Fruit fly (Drosophila melanogaster): Measurements from ENCODE around the gene gzl.

gzl gene

DNA sequence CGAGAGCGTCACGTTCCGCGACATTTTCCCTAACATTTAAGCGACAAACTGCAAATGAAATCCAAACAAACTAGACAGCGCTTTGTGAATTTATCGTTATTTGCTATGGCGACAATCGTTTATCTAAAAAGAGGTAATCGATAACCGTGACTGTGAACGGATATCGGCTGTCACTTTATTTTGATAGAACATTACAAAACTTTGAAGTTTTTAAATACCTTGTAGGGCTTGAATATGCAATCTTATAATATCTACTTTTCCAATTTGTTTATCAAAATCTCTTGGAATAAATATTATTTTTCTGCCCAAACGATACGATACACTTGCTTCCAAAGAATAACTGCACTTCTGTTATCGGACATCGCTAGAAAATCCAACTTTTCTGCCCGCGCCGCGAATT is 2.6 kb upstream of the gzl start, which contains the start of the genes CG1024 and TfIIFalpha (continued):
- TF ChIP-seq CG12236 (GFP tag; optimal IDR thresholded peaks at IDR 0.05): no peak
- no peak for TF ChIP-seq CG12219 (GFP tag; optimal IDR thresholded peaks at IDR 0.05)
- TF ChIP-seq cg (GFP tag; optimal IDR thresholded peaks at IDR 0.05): peak; percentile 39
- no peak for TF ChIP-seq Hand (GFP tag; optimal IDR thresholded peaks at IDR 0.05)
- TF ChIP-seq fd64A (GFP tag; optimal IDR thresholded peaks at IDR 0.05): no peak
- TF ChIP-seq CG15269 (tag; optimal IDR thresholded peaks at IDR 0.05): no peak
- peak; percentile 3 for TF ChIP-seq Xbp1 (GFP tag; optimal IDR thresholded peaks at IDR 0.05)
- TF ChIP-seq dmrt11E (tag; optimal IDR thresholded peaks at IDR 0.05): no peak
- peak; percentile 79 for TF ChIP-seq Bgb (GFP tag; IDR thresholded peaks at IDR 0.05; ENCODE audit: partially characterized antibody)
- peak; percentile 41 for TF ChIP-seq CG17829 (tag; optimal IDR thresholded peaks at IDR 0.05)
- TF ChIP-seq CG10431 (GFP tag; optimal IDR thresholded peaks at IDR 0.05): no peak
- no peak for TF ChIP-seq Dad (GFP tag; optimal IDR thresholded peaks at IDR 0.05)
- no peak for TF ChIP-seq Usf (GFP tag; optimal IDR thresholded peaks at IDR 0.05)
- TF ChIP-seq hth (optimal IDR thresholded peaks at IDR 0.05): no peak
- TF ChIP-seq lola (GFP tag; optimal IDR thresholded peaks at IDR 0.05): no peak
- no peak for TF ChIP-seq abd-A (tag; optimal IDR thresholded peaks at IDR 0.05)
- no peak for TF ChIP-seq CG2199 (GFP tag; IDR thresholded peaks at IDR 0.05)
- no peak for TF ChIP-seq CG10147 (GFP tag; optimal IDR thresholded peaks at IDR 0.05)
- TF ChIP-seq CG33557 (GFP tag; optimal IDR thresholded peaks at IDR 0.05): peak; percentile 1
- no peak for TF ChIP-seq CG9437 (GFP tag; optimal IDR thresholded peaks at IDR 0.05)
- no peak for TF ChIP-seq Nf-YA (GFP tag; IDR thresholded peaks at IDR 0.05)
- TF ChIP-seq CHES-1-like (GFP tag; optimal IDR thresholded peaks at IDR 0.05): peak; percentile 21
- no peak for TF ChIP-seq HLH54F (GFP tag; optimal IDR thresholded peaks at IDR 0.05)
- no peak for TF ChIP-seq CG11247 (GFP tag; IDR thresholded peaks at IDR 0.05)
- TF ChIP-seq lilli (GFP tag; optimal IDR thresholded peaks at IDR 0.05): peak; percentile 20
- no peak for TF ChIP-seq btn (GFP tag; optimal IDR thresholded peaks at IDR 0.05)
- no peak for TF ChIP-seq Ada2b (GFP tag; IDR thresholded peaks at IDR 0.05)
- no peak for TF ChIP-seq CG34422 (GFP tag; IDR thresholded peaks at IDR 0.05)
- TF ChIP-seq CG4360 (GFP tag; IDR thresholded peaks at IDR 0.05): no peak
- no peak for TF ChIP-seq crp (GFP tag; optimal IDR thresholded peaks at IDR 0.05)
- no peak for TF ChIP-seq CG3163 (GFP tag; optimal IDR thresholded peaks at IDR 0.05)
- no peak for TF ChIP-seq CG17385 (GFP tag; optimal IDR thresholded peaks at IDR 0.05)
- no peak for TF ChIP-seq CG16863 (GFP tag; optimal IDR thresholded peaks at IDR 0.05)
- no peak for TF ChIP-seq CG11085 (GFP tag; IDR thresholded peaks at IDR 0.05)
- TF ChIP-seq Lhr (GFP tag; optimal IDR thresholded peaks at IDR 0.05): no peak
- no peak for TF ChIP-seq CkIIα-i1 (GFP tag; IDR thresholded peaks at IDR 0.05)
- no peak for TF ChIP-seq CG4854 (GFP tag; optimal IDR thresholded peaks at IDR 0.05)
- TF ChIP-seq nerfin-1 (tag; optimal IDR thresholded peaks at IDR 0.05): peak; percentile 9
- no peak for TF ChIP-seq z (GFP tag; IDR thresholded peaks at IDR 0.05)
- peak; percentile 86 for TF ChIP-seq CG6791 (GFP tag; IDR thresholded peaks at IDR 0.05; ENCODE audit: partially characterized antibody)
- TF ChIP-seq Kr (GFP tag; optimal IDR thresholded peaks at IDR 0.05): no peak
- no peak for TF ChIP-seq CG9932 (GFP tag; IDR thresholded peaks at IDR 0.05)
- no peak for TF ChIP-seq NfI (GFP tag; optimal IDR thresholded peaks at IDR 0.05)
- no peak for TF ChIP-seq tgo (GFP tag; IDR thresholded peaks at IDR 0.05)
- TF ChIP-seq CG12071 (GFP tag; optimal IDR thresholded peaks at IDR 0.05): no peak
- TF ChIP-seq Xrp1 (GFP tag; IDR thresholded peaks at IDR 0.05): no peak; the same call in 1 of the 2 replicates
- no peak for TF ChIP-seq caup (GFP tag; optimal IDR thresholded peaks at IDR 0.05; ENCODE audit: severe bottlenecking)
- no peak for TF ChIP-seq D19A (tag; optimal IDR thresholded peaks at IDR 0.05)
- TF ChIP-seq Abd-B (GFP tag; optimal IDR thresholded peaks at IDR 0.05): no peak
- TF ChIP-seq CG10543 (GFP tag; optimal IDR thresholded peaks at IDR 0.05): no peak
- no peak for TF ChIP-seq ATbp (GFP tag; optimal IDR thresholded peaks at IDR 0.05)
